Fruit fly (Drosophila melanogaster) whole organism, embryonic: ENCODE data around the gene CG10550.

ENCODE experiments used
- Bgb ChIP-seq: fragments of 200-800 bp; sonication (Bioruptor generic); IDR thresholded peaks from 2 replicates; pipeline ENCODE4 v1.3.6; 2022; ENCODE audit warnings: missing biosample characterization, missing genetic modification characterization; ENCODE audit not compliant: partially characterized antibody
- CG10274 ChIP-seq: fragments of 200-800 bp; sonication (Bioruptor generic); optimal IDR thresholded peaks from 3 replicates; lab custom pipeline; 2017; ENCODE audit warnings: missing biosample characterization, mild to moderate bottlenecking, missing genetic modification characterization
- CG10543 ChIP-seq: fragments of 200-800 bp; sonication (Bioruptor generic); optimal IDR thresholded peaks from 3 replicates; lab custom pipeline; 2017; ENCODE audit warnings: missing biosample characterization, mild to moderate bottlenecking, missing genetic modification characterization, moderate library complexity
- CG11696 ChIP-seq: fragments of 200-800 bp; sonication (Bioruptor generic); IDR thresholded peaks from 2 replicates; pipeline ENCODE4 v1.3.6; 2022; ENCODE audit warnings: missing biosample characterization, missing genetic modification characterization
- CG12659 ChIP-seq: fragments of 200-800 bp; sonication (Bioruptor generic); optimal IDR thresholded peaks from 3 replicates; lab custom pipeline; 2017; ENCODE audit warnings: mild to moderate bottlenecking, missing biosample characterization, missing genetic modification reagents, missing genetic modification characterization
- CG12769 ChIP-seq: fragments of 200-800 bp; sonication (Bioruptor generic); optimal IDR thresholded peaks from 2 replicates; lab custom pipeline; 2019; ENCODE audit warnings: missing biosample characterization, mild to moderate bottlenecking, missing genetic modification characterization, moderate library complexity
- CG13287 ChIP-seq: fragments of 200-800 bp; sonication (Bioruptor generic); IDR thresholded peaks from 2 replicates; pipeline ENCODE4 v1.3.6; 2022; ENCODE audit warnings: missing biosample characterization, missing genetic modification characterization; ENCODE audit not compliant: partially characterized antibody
- CG13296 ChIP-seq: fragments of 200-800 bp; sonication (Bioruptor generic); optimal IDR thresholded peaks from 3 replicates; lab custom pipeline; 2018; ENCODE audit warnings: missing biosample characterization, mild to moderate bottlenecking, missing genetic modification characterization
- CG17829 ChIP-seq: fragments of 200-800 bp; optimal IDR thresholded peaks from 2 replicates; lab custom pipeline; 2019; ENCODE audit warnings: missing biosample characterization, mild to moderate bottlenecking, missing genetic modification characterization, moderate library complexity
- CG18599 ChIP-seq: fragments of 200-800 bp; sonication (Bioruptor generic); optimal IDR thresholded peaks from 3 replicates; lab custom pipeline; 2017; ENCODE audit warnings: missing biosample characterization, missing genetic modification characterization, mild to moderate bottlenecking, moderate library complexity, missing genetic modification reagents
- CG2120 ChIP-seq: fragments of 200-800 bp; sonication (Bioruptor generic); optimal IDR thresholded peaks from 3 replicates; lab custom pipeline; 2016; ENCODE audit warnings: missing biosample characterization, missing genetic modification characterization
- CG34422 ChIP-seq: fragments of 200-800 bp; sonication (Bioruptor generic); IDR thresholded peaks from 3 replicates; pipeline ENCODE4 v1.3.6; 2022; ENCODE audit warnings: missing biosample characterization, missing genetic modification characterization
- CG4282 ChIP-seq: fragments of 200-800 bp; sonication (Bioruptor generic); optimal IDR thresholded peaks from 2 replicates; lab custom pipeline; 2016; ENCODE audit warnings: missing biosample characterization, missing genetic modification characterization
- CG4360 ChIP-seq: fragments of 200-800 bp; sonication (Bioruptor generic); IDR thresholded peaks from 2 replicates; pipeline ENCODE4 v1.3.6; 2022; ENCODE audit warnings: missing biosample characterization, missing genetic modification characterization
- CG5245 ChIP-seq: fragments of 200-800 bp; sonication (Bioruptor generic); optimal IDR thresholded peaks from 3 replicates; lab custom pipeline; 2016; ENCODE audit warnings: missing biosample characterization, missing genetic modification characterization
- CG5953 ChIP-seq: fragments of 200-800 bp; sonication (Bioruptor generic); IDR thresholded peaks from 2 replicates; pipeline ENCODE4 v1.3.6; 2022; ENCODE audit warnings: missing biosample characterization, missing genetic modification characterization
- CG6813 ChIP-seq: fragments of 200-800 bp; sonication (Bioruptor generic); optimal IDR thresholded peaks from 2 replicates; lab custom pipeline; 2017; ENCODE audit warnings: missing biosample characterization, missing genetic modification characterization, mild to moderate bottlenecking, moderate library complexity, missing genetic modification reagents
- CG7745 ChIP-seq: fragments of 200-800 bp; sonication (Bioruptor generic); optimal IDR thresholded peaks from 2 replicates; lab custom pipeline; 2018; ENCODE audit warnings: missing biosample characterization, mild to moderate bottlenecking, missing genetic modification characterization, moderate library complexity
- CG9817 ChIP-seq: fragments of 200-800 bp; sonication (Bioruptor generic); optimal IDR thresholded peaks from 2 replicates; lab custom pipeline; 2018; ENCODE audit warnings: missing biosample characterization, mild to moderate bottlenecking, missing genetic modification characterization, moderate library complexity
- E2f2 ChIP-seq: fragments of 200-800 bp; sonication (Bioruptor generic); IDR thresholded peaks from 2 replicates; pipeline ENCODE4 v1.3.6; 2022; ENCODE audit warnings: missing biosample characterization, missing genetic modification characterization
- Ets65A ChIP-seq: fragments of 200-800 bp; sonication (Bioruptor generic); peaks from one replicate; lab custom pipeline; 2016; ENCODE audit warnings: missing biosample characterization, missing genetic modification characterization
- Fer2 ChIP-seq: fragments of 200-800 bp; sonication (Bioruptor generic); optimal IDR thresholded peaks from 2 replicates; lab custom pipeline; 2018; ENCODE audit warnings: missing biosample characterization, mild to moderate bottlenecking, missing genetic modification characterization, moderate library complexity
- GATAe ChIP-seq: fragments of 200-800 bp; sonication (Bioruptor generic); conservative IDR thresholded peaks from 2 replicates; pipeline ENCODE4 v1.3.6; 2022; ENCODE audit warnings: missing biosample characterization, missing genetic modification characterization
- Hand ChIP-seq: fragments of 200-800 bp; sonication (Bioruptor generic); optimal IDR thresholded peaks from 2 replicates; lab custom pipeline; 2017; ENCODE audit warnings: mild to moderate bottlenecking, missing biosample characterization, missing genetic modification reagents, missing genetic modification characterization
- Hr78 ChIP-seq, 2 experiments: fragments of 200-800 bp in 1 of 2; fragments of >200 bp in 1 of 2; sonication (Bioruptor generic) in 1 of 2; optimal IDR thresholded peaks; 2 replicates each; lab custom pipeline; 2017 to 2019; ENCODE audit warnings: missing biosample characterization in 2 of 2, missing genetic modification characterization in 2 of 2, mild to moderate bottlenecking in 1 of 2, moderate library complexity in 1 of 2
- Jarid2 ChIP-seq: fragments of 200-800 bp; sonication (Bioruptor generic); optimal IDR thresholded peaks from 3 replicates; lab custom pipeline; 2017; ENCODE audit warnings: mild to moderate bottlenecking, missing biosample characterization, missing genetic modification reagents, missing genetic modification characterization
- NC2β ChIP-seq: fragments of 200-800 bp; sonication (Bioruptor generic); optimal IDR thresholded peaks from 2 replicates; lab custom pipeline; 2016; ENCODE audit warnings: missing biosample characterization, missing genetic modification characterization
- Neu2 ChIP-seq: fragments of 200-800 bp; sonication (Bioruptor generic); optimal IDR thresholded peaks from 3 replicates; lab custom pipeline; 2016; ENCODE audit warnings: missing biosample characterization, missing genetic modification characterization, borderline replicate concordance
- Side ChIP-seq: fragments of 200-800 bp; sonication (Bioruptor generic); optimal IDR thresholded peaks from 2 replicates; lab custom pipeline; 2016; ENCODE audit warnings: missing biosample characterization, missing genetic modification characterization
- bowl ChIP-seq: fragments of 200-800 bp; sonication (Bioruptor generic); IDR thresholded peaks from 2 replicates; pipeline ENCODE4 v1.3.6; 2022; ENCODE audit warnings: missing biosample characterization, missing genetic modification characterization
- ci ChIP-seq: fragments of 200-800 bp; sonication (Bioruptor generic); IDR thresholded peaks from 3 replicates; pipeline ENCODE4 v1.3.6; 2022; ENCODE audit warnings: missing biosample characterization, missing genetic modification characterization
- exex ChIP-seq: fragments of 200-800 bp; sonication (Bioruptor generic); optimal IDR thresholded peaks from 4 replicates; lab custom pipeline; 2018; ENCODE audit warnings: missing biosample characterization, mild to moderate bottlenecking, missing genetic modification characterization, moderate library complexity
- eyg ChIP-seq: fragments of 200-800 bp; sonication (Bioruptor generic); optimal IDR thresholded peaks from 3 replicates; lab custom pipeline; 2016; ENCODE audit warnings: missing biosample characterization, missing genetic modification characterization
- grn ChIP-seq: fragments of 200-800 bp; sonication (Bioruptor generic); optimal IDR thresholded peaks from 3 replicates; lab custom pipeline; 2017; ENCODE audit warnings: missing biosample characterization, missing genetic modification characterization
- gt ChIP-seq: fragments of 200-800 bp; sonication (Bioruptor generic); IDR thresholded peaks from 2 replicates; pipeline ENCODE4 v1.3.6; 2022; ENCODE audit warnings: missing biosample characterization, missing genetic modification characterization
- lola ChIP-seq, 3 experiments: fragments of >200 bp in 2 of 3; fragments of 200-800 bp in 1 of 3; sonication (Bioruptor generic) in 1 of 3; optimal IDR thresholded peaks; 2 replicates each; lab custom pipeline; 2017 to 2019; ENCODE audit warnings: missing biosample characterization in 3 of 3, missing genetic modification characterization in 3 of 3, mild to moderate bottlenecking in 1 of 3, moderate library complexity in 1 of 3
- mirr ChIP-seq: fragments of 200-800 bp; sonication (Bioruptor generic); optimal IDR thresholded peaks from 3 replicates; lab custom pipeline; 2018; ENCODE audit warnings: missing biosample characterization, mild to moderate bottlenecking, missing genetic modification characterization
- oc ChIP-seq: fragments of 200-800 bp; sonication (Bioruptor generic); optimal IDR thresholded peaks from 2 replicates; lab custom pipeline; 2018; ENCODE audit warnings: missing biosample characterization, mild to moderate bottlenecking, missing genetic modification characterization, moderate library complexity
- onecut ChIP-seq: fragments of 200-800 bp; sonication (Bioruptor generic); IDR thresholded peaks from 2 replicates; pipeline ENCODE4 v1.3.6; 2022; ENCODE audit warnings: missing biosample characterization, missing genetic modification characterization
- row ChIP-seq: fragments of 200-800 bp; sonication (Bioruptor generic); IDR thresholded peaks from 3 replicates; pipeline ENCODE4 v1.3.6; 2022; ENCODE audit warnings: missing biosample characterization, missing genetic modification characterization
- sima ChIP-seq: fragments of 200-800 bp; sonication (Bioruptor generic); optimal IDR thresholded peaks from 2 replicates; lab custom pipeline; 2016; ENCODE audit warnings: missing biosample characterization, missing genetic modification characterization
- sna ChIP-seq: fragments of 200-800 bp; sonication (Bioruptor generic); IDR thresholded peaks from 2 replicates; pipeline ENCODE4 v1.3.6; 2022; ENCODE audit warnings: missing biosample characterization, missing genetic modification characterization; ENCODE audit not compliant: partially characterized antibody
- sob ChIP-seq: fragments of 200-800 bp; sonication (Bioruptor generic); IDR thresholded peaks from 2 replicates; pipeline ENCODE4 v1.3.6; 2022; ENCODE audit warnings: missing biosample characterization, missing genetic modification characterization
- stc ChIP-seq: fragments of 200-800 bp; sonication (Bioruptor generic); IDR thresholded peaks from 2 replicates; pipeline ENCODE4 v1.3.6; 2022; ENCODE audit warnings: missing biosample characterization, missing genetic modification characterization
- usp ChIP-seq: fragments of >200 bp; optimal IDR thresholded peaks from 2 replicates; lab custom pipeline; 2017; ENCODE audit warnings: missing biosample characterization, missing genetic modification characterization
- zen2 ChIP-seq: fragments of 200-800 bp; sonication (Bioruptor generic); IDR thresholded peaks from 3 replicates; pipeline ENCODE4 v1.3.6; 2022; ENCODE audit warnings: missing biosample characterization, missing genetic modification characterization; ENCODE audit not compliant: partially characterized antibody

CG10550 gene

dm6 chr3R:25297678-25298077, 10.5 kb downstream of the CG10550 start, which contains the start of gene CG31097:
Gene CG31097 (minus strand): TSS chr3R:25297778.
- TF ChIP-seq exex (tag; lab: Kevin White, UChicago) (peak; percentile 4), sob (no peak), mirr (no peak)

- no peak for TF ChIP-seq Fer2 (tag; lab: Kevin White, UChicago)
- no peak for TF ChIP-seq CG10274 (GFP tag; lab: Kevin White, UChicago)
- no peak for TF ChIP-seq row (GFP tag; lab: Robert Waterston, UW)
- TF ChIP-seq CG5953 (GFP tag; lab: Robert Waterston, UW): no peak
- no peak for TF ChIP-seq Hr78 (GFP tag; optimal IDR thresholded peaks at IDR 0.05; lab: Kevin White, UChicago)
- peak; percentile 28 for TF ChIP-seq mirr
- TF ChIP-seq Jarid2 (GFP tag; lab: Kevin White, UChicago): peak; percentile 16
- no peak for TF ChIP-seq Hand (GFP tag; lab: Kevin White, UChicago)
- TF ChIP-seq CG13296 (GFP tag; lab: Kevin White, UChicago): no peak
- no peak for TF ChIP-seq onecut (GFP tag; lab: Robert Waterston, UW)
- peak; percentile 32 for TF ChIP-seq CG10543 (GFP tag; lab: Kevin White, UChicago)
- peak; percentile 53; the same call in 1 of the 2 replicates for TF ChIP-seq CG11696
- TF ChIP-seq CG4282 (GFP tag; lab: Kevin White, UChicago): no peak
- TF ChIP-seq CG2120 (GFP tag; lab: Kevin White, UChicago): no peak
- TF ChIP-seq bowl (GFP tag; lab: Robert Waterston, UW): no peak
- TF ChIP-seq CG17829 (tag; lab: Kevin White, UChicago): no peak
- TF ChIP-seq E2f2: no peak
- TF ChIP-seq usp (GFP tag; lab: Kevin White, UChicago): no peak
- TF ChIP-seq CG9817: no peak
- no peak for TF ChIP-seq Side (GFP tag; lab: Kevin White, UChicago)
- TF ChIP-seq Bgb (GFP tag; lab: Robert Waterston, UW): no peak
- TF ChIP-seq CG34422 (GFP tag; lab: Robert Waterston, UW): 0 out of 3 replicates have a peak, but pooled peaks have one; percentile 18
- TF ChIP-seq lola (GFP tag; optimal IDR thresholded peaks at IDR 0.05; lab: Kevin White, UChicago): no peak
- no peak for TF ChIP-seq stc (GFP tag; lab: Robert Waterston, UW)
- TF ChIP-seq NC2β (GFP tag; lab: Kevin White, UChicago): no peak
- TF ChIP-seq gt (GFP tag; lab: Robert Waterston, UW): no peak
- TF ChIP-seq GATAe (GFP tag; lab: Robert Waterston, UW): 0 out of 2 replicates have a peak, but pooled peaks have one; percentile 29
- TF ChIP-seq CG7745 (tag; lab: Kevin White, UChicago): no peak
- TF ChIP-seq Ets65A (GFP tag; lab: Kevin White, UChicago): peak; percentile 58
- no peak for TF ChIP-seq CG5245
- no peak for TF ChIP-seq sna (GFP tag; lab: Robert Waterston, UW)
- no peak for TF ChIP-seq CG6813 (GFP tag; lab: Kevin White, UChicago)
- TF ChIP-seq CG12659 (GFP tag; lab: Kevin White, UChicago): no peak
- no peak; the same call in 1 of the 2 replicates for TF ChIP-seq CG13287
- no peak for TF ChIP-seq eyg (GFP tag; lab: Kevin White, UChicago)
- TF ChIP-seq grn (GFP tag; lab: Kevin White, UChicago): peak; percentile 74
- TF ChIP-seq Neu2 (GFP tag; lab: Kevin White, UChicago): no peak
- peak; percentile 80 for TF ChIP-seq CG12769 (tag; lab: Kevin White, UChicago)
- TF ChIP-seq ci (GFP tag; lab: Robert Waterston, UW): 0 out of 3 replicates have a peak, but pooled peaks have one; percentile 39
- TF ChIP-seq exex (tag; lab: Kevin White, UChicago): peak; percentile 78
- no peak for TF ChIP-seq sima (GFP tag; lab: Kevin White, UChicago)
- peak; percentile 13 for TF ChIP-seq CG18599 (GFP tag; lab: Kevin White, UChicago)
- no peak for TF ChIP-seq oc (tag; lab: Kevin White, UChicago)
- TF ChIP-seq CG4360 (GFP tag; lab: Robert Waterston, UW): no peak
- 0 out of 3 replicates have a peak, but pooled peaks have one; percentile 39 for TF ChIP-seq zen2
Observed at dm6 chr3R:25295320-25296020, 12.7 kb downstream of the CG10550 start, which contains the start of gene CG31102. Gene CG31102 (minus strand): TSS chr3R:25295594.
